Worm (Caenorhabditis elegans): Measurements from ENCODE around the gene fbxa-164.

DNA sequence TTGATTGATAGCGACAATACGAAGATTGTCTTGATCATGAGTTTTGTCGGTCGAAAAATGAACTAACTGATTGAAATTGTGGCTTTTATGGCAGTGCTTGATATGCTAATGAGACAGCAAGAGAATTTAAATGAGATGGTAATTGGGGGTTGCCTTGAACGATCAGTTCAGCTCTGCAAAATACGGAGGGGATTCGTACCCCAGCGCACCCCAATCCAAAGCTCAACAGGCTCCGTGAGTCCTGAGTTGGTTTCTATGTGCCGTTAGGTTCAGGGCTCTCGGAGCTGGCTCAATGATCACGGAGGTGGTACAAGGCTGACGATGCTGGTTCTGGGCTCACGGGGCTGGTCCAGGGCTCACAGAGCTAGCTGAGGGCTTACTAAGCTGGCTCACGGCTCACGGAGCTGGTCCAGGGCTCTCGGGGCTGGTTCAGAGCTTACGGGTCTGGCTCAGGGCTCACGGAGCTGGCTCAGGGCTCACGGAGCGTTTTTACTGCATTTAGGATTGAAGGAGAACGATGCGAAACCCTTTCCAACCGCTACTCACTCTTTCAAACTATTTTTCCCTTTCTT lies 31.0 kb upstream of the fbxa-164 start, which contains the start of gene ZC204.6:
- TF ChIP-seq him-1 (tag; optimal IDR thresholded peaks at IDR 0.05) (no peak), dao-5 (tag; optimal IDR thresholded peaks at IDR 0.05) (no peak), W03F9.2 (tag; optimal IDR thresholded peaks at IDR 0.05) (no peak)

Data from whole organism, L4/young adult.